Worm (Caenorhabditis elegans) whole organism, L4/young adult: ENCODE results near the gene F58A4.2.

ENCODE experiments used
- W03F9.2 ChIP-seq: fragments of 150-350 bp; optimal IDR thresholded peaks from 2 replicates; lab custom pipeline; 2014; ENCODE audit warnings: missing biosample characterization, missing genetic modification characterization
- dao-5 ChIP-seq: sonication (generic microtip); optimal IDR thresholded peaks from 2 replicates; lab custom pipeline; 2016; ENCODE audit warnings: missing genotype, missing genetic modification characterization, moderate library complexity, missing compliant biosample characterization
- him-1 ChIP-seq: sonication (generic microtip); optimal IDR thresholded peaks from 2 replicates; lab custom pipeline; 2016; ENCODE audit warnings: missing genotype, missing genetic modification reagents, missing genetic modification characterization, missing compliant biosample characterization

DNA sequence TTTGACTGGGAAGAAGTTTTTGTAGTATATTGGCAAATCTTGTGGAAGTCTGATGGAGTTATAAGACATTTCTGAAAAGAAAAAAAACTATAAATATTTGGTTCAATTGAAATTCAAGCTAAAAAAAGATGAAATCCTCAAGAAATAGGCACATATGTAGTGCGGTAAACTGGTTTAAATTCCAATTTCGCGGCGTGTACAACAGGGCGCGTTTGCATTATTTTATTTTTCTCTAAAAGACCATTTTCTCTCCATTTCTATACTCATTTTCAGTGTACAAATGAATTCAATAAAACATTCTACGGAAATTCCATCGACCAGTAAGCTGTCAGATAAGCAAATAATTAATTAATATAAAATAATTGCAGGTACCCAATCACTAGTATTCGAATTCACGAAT is 13.7 kb upstream of the F58A4.2 start, which contains the start of the genes pri-1 and F58A4.6:
- TF ChIP-seq him-1 (no peak), W03F9.2 (tag; lab: Kevin White, UChicago) (no peak), dao-5 (no peak)
